Worm (Caenorhabditis elegans): ENCODE results near the gene rpl-2.
A peak's percentile ranks its signal among the peaks of the same experiment; 100 is the strongest.

- TF ChIP-seq lin-39 (tag; optimal IDR thresholded peaks at IDR 0.05), result no peak
- no peak for TF ChIP-seq ztf-11 (tag; optimal IDR thresholded peaks at IDR 0.05)
- TF ChIP-seq dsc-1 (tag; optimal IDR thresholded peaks at IDR 0.05), result peak; percentile 44
- no peak for TF ChIP-seq snpc-4 (tag; optimal IDR thresholded peaks at IDR 0.05)
- no peak for TF ChIP-seq unc-62 (GFP tag; optimal IDR thresholded peaks at IDR 0.05)
- no peak for TF ChIP-seq nhr-28 (tag; optimal IDR thresholded peaks at IDR 0.05)
- no peak for TF ChIP-seq dpl-1 (GFP tag; optimal IDR thresholded peaks at IDR 0.05)
- TF ChIP-seq nhr-11 (tag; optimal IDR thresholded peaks at IDR 0.05), result no peak
- TF ChIP-seq elt-3 (tag; optimal IDR thresholded peaks at IDR 0.05), result no peak
- TF ChIP-seq ama-1 (optimal IDR thresholded peaks at IDR 0.05), result no peak
- TF ChIP-seq nhr-237 (tag; optimal IDR thresholded peaks at IDR 0.05), result no peak
These were observed 22.3 kb upstream of the rpl-2 start for ce11 chrV:20457155-20457554.
